Fruit fly (Drosophila melanogaster) whole organism, embryonic: Measurements from ENCODE around the gene CG2444.

ENCODE experiments used
- Asciz ChIP-seq: fragments of 200-800 bp; sonication (Bioruptor generic); optimal IDR thresholded peaks from 2 replicates; lab custom pipeline; 2017; ENCODE audit warnings: missing biosample characterization, mild to moderate bottlenecking, missing genetic modification characterization, missing genetic modification reagents
- Blimp-1 ChIP-seq: fragments of 200-800 bp; sonication (Bioruptor generic); optimal IDR thresholded peaks from 3 replicates; lab custom pipeline; 2018; ENCODE audit warnings: missing biosample characterization, missing genetic modification characterization, mild to moderate bottlenecking, moderate library complexity, missing genetic modification reagents
- BtbVII ChIP-seq: fragments of 200-800 bp; sonication (Bioruptor generic); optimal IDR thresholded peaks from 3 replicates; lab custom pipeline; 2017; ENCODE audit warnings: missing biosample characterization, mild to moderate bottlenecking, missing genetic modification characterization
- CG12071 ChIP-seq: fragments of 200-800 bp; sonication (Bioruptor generic); optimal IDR thresholded peaks from 3 replicates; lab custom pipeline; 2018; ENCODE audit warnings: missing biosample characterization, mild to moderate bottlenecking, missing genetic modification characterization
- CG13296 ChIP-seq: fragments of 200-800 bp; sonication (Bioruptor generic); optimal IDR thresholded peaks from 3 replicates; lab custom pipeline; 2018; ENCODE audit warnings: missing biosample characterization, mild to moderate bottlenecking, missing genetic modification characterization
- CG13894 ChIP-seq: fragments of 200-800 bp; sonication (Bioruptor generic); optimal IDR thresholded peaks from 3 replicates; lab custom pipeline; 2018; ENCODE audit warnings: missing biosample characterization, mild to moderate bottlenecking, missing genetic modification characterization, moderate library complexity
- CG14965 ChIP-seq: fragments of 200-800 bp; sonication (Bioruptor generic); optimal IDR thresholded peaks from 2 replicates; lab custom pipeline; 2016; ENCODE audit warnings: missing biosample characterization, missing genetic modification characterization, borderline replicate concordance
- CG15269 ChIP-seq: fragments of 200-800 bp; sonication (Bioruptor generic); optimal IDR thresholded peaks from 2 replicates; lab custom pipeline; 2018; ENCODE audit warnings: missing biosample characterization, mild to moderate bottlenecking, missing genetic modification characterization, moderate library complexity
- CG16815 ChIP-seq: fragments of 200-800 bp; sonication (Bioruptor generic); optimal IDR thresholded peaks from 3 replicates; lab custom pipeline; 2017; ENCODE audit warnings: missing biosample characterization, mild to moderate bottlenecking, missing genetic modification characterization
- CG17359 ChIP-seq: fragments of 200-800 bp; sonication (Bioruptor generic); optimal IDR thresholded peaks from 3 replicates; lab custom pipeline; 2018; ENCODE audit warnings: missing biosample characterization, mild to moderate bottlenecking, missing genetic modification characterization, moderate library complexity
- CG17802 ChIP-seq: fragments of 200-800 bp; sonication (Bioruptor generic); optimal IDR thresholded peaks from 2 replicates; lab custom pipeline; 2018; ENCODE audit warnings: missing biosample characterization, mild to moderate bottlenecking, missing genetic modification characterization, moderate library complexity
- CG17829 ChIP-seq: fragments of 200-800 bp; optimal IDR thresholded peaks from 2 replicates; lab custom pipeline; 2019; ENCODE audit warnings: missing biosample characterization, mild to moderate bottlenecking, missing genetic modification characterization, moderate library complexity
- CG33557 ChIP-seq: fragments of 200-800 bp; sonication (Bioruptor generic); optimal IDR thresholded peaks from 2 replicates; lab custom pipeline; 2019; ENCODE audit warnings: missing biosample characterization, mild to moderate bottlenecking, missing genetic modification characterization, moderate library complexity
- CG34376 ChIP-seq: fragments of 200-800 bp; sonication (Bioruptor generic); optimal IDR thresholded peaks from 2 replicates; lab custom pipeline; 2018; ENCODE audit warnings: missing biosample characterization, mild to moderate bottlenecking, missing genetic modification characterization
- CG3838 ChIP-seq: fragments of 200-800 bp; sonication (Bioruptor generic); optimal IDR thresholded peaks from 3 replicates; lab custom pipeline; 2016; ENCODE audit warnings: missing biosample characterization, missing genetic modification characterization
- CG4617 ChIP-seq: fragments of 200-800 bp; sonication (Bioruptor generic); optimal IDR thresholded peaks from 3 replicates; lab custom pipeline; 2016; ENCODE audit warnings: missing biosample characterization, missing genetic modification characterization, borderline replicate concordance
- CG7556 ChIP-seq: fragments of 200-800 bp; sonication (Bioruptor generic); optimal IDR thresholded peaks from 2 replicates; lab custom pipeline; 2017; ENCODE audit warnings: missing biosample characterization, mild to moderate bottlenecking, missing genetic modification characterization
- CG8388 ChIP-seq: fragments of 200-800 bp; sonication (Bioruptor generic); optimal IDR thresholded peaks from 2 replicates; lab custom pipeline; 2019; ENCODE audit warnings: missing biosample characterization, mild to moderate bottlenecking, missing genetic modification characterization, moderate library complexity
- CG9727 ChIP-seq: fragments of 200-800 bp; sonication (Bioruptor generic); optimal IDR thresholded peaks from 3 replicates; lab custom pipeline; 2017; ENCODE audit warnings: missing biosample characterization, mild to moderate bottlenecking, missing genetic modification characterization
- CG9797 ChIP-seq: fragments of 200-800 bp; sonication (Bioruptor generic); optimal IDR thresholded peaks from 3 replicates; lab custom pipeline; 2018; ENCODE audit warnings: missing biosample characterization, mild to moderate bottlenecking, missing genetic modification characterization
- CG9876 ChIP-seq: fragments of 200-800 bp; sonication (Bioruptor generic); optimal IDR thresholded peaks from 2 replicates; lab custom pipeline; 2016; ENCODE audit warnings: missing biosample characterization, missing genetic modification characterization
- D ChIP-seq, 2 experiments: fragments of 200-800 bp in 1 of 2; fragments of >200 bp in 1 of 2; sonication (Bioruptor generic) in 1 of 2; optimal IDR thresholded peaks; 2 replicates in 1 of 2; 3 replicates in 1 of 2; lab custom pipeline; 2017; ENCODE audit warnings: mild to moderate bottlenecking in 1 of 2, missing biosample characterization in 1 of 2, missing genetic modification characterization in 1 of 2, missing genetic modification reagents in 1 of 2
- D19A ChIP-seq: fragments of 200-800 bp; optimal IDR thresholded peaks from 3 replicates; lab custom pipeline; 2019; ENCODE audit warnings: missing biosample characterization, mild to moderate bottlenecking, missing genetic modification characterization, moderate library complexity
- Eip74EF ChIP-seq, 2 experiments: fragments of 200-800 bp in 1 of 2; fragments of >200 bp in 1 of 2; sonication (Bioruptor generic) in 1 of 2; optimal IDR thresholded peaks; 2 replicates each; lab custom pipeline; 2017 to 2019; ENCODE audit warnings: missing biosample characterization in 2 of 2, missing genetic modification characterization in 2 of 2, mild to moderate bottlenecking in 1 of 2, moderate library complexity in 1 of 2
- Ets65A ChIP-seq: fragments of 200-800 bp; sonication (Bioruptor generic); peaks from one replicate; lab custom pipeline; 2016; ENCODE audit warnings: missing biosample characterization, missing genetic modification characterization
- Hey ChIP-seq: fragments of 200-800 bp; sonication (Bioruptor generic); optimal IDR thresholded peaks from 3 replicates; lab custom pipeline; 2018; ENCODE audit warnings: missing biosample characterization, mild to moderate bottlenecking, missing genetic modification characterization
- Hmx ChIP-seq: fragments of 200-800 bp; sonication (Bioruptor generic); optimal IDR thresholded peaks from 2 replicates; lab custom pipeline; 2016; ENCODE audit warnings: missing biosample characterization, missing genetic modification characterization
- Med ChIP-seq: fragments of 200-800 bp; sonication (Bioruptor generic); peaks from one replicate; lab custom pipeline; 2016; ENCODE audit warnings: missing biosample characterization, missing genetic modification characterization, mild to moderate bottlenecking, inconsistent platforms, moderate library complexity
- Neu2 ChIP-seq: fragments of 200-800 bp; sonication (Bioruptor generic); optimal IDR thresholded peaks from 3 replicates; lab custom pipeline; 2016; ENCODE audit warnings: missing biosample characterization, missing genetic modification characterization, borderline replicate concordance
- Nf-YC ChIP-seq: fragments of 200-800 bp; optimal IDR thresholded peaks from 3 replicates; lab custom pipeline; 2019; ENCODE audit warnings: missing biosample characterization, mild to moderate bottlenecking, missing genetic modification characterization, moderate library complexity
- Pdp1 ChIP-seq, 2 experiments: fragments of 200-800 bp; sonication (Bioruptor generic); optimal IDR thresholded peaks; 3 replicates each; lab custom pipeline; 2016; ENCODE audit warnings: missing biosample characterization in 2 of 2, missing genetic modification characterization in 2 of 2, mild to moderate bottlenecking in 1 of 2, moderate library complexity in 1 of 2
- Six4 ChIP-seq: fragments of 200-800 bp; sonication (Bioruptor generic); optimal IDR thresholded peaks from 2 replicates; lab custom pipeline; 2016; ENCODE audit warnings: missing biosample characterization, missing genetic modification characterization
- Sox102F ChIP-seq: fragments of 200-800 bp; sonication (Bioruptor generic); optimal IDR thresholded peaks from 2 replicates; lab custom pipeline; 2018; ENCODE audit warnings: missing biosample characterization, mild to moderate bottlenecking, missing genetic modification characterization, moderate library complexity
- bcd ChIP-seq: fragments of 200-800 bp; sonication (Bioruptor generic); optimal IDR thresholded peaks from 2 replicates; lab custom pipeline; 2017; ENCODE audit warnings: missing biosample characterization, mild to moderate bottlenecking, missing genetic modification characterization
- da ChIP-seq: fragments of 200-800 bp; sonication (Bioruptor generic); optimal IDR thresholded peaks from 2 replicates; lab custom pipeline; 2016; ENCODE audit warnings: missing biosample characterization, missing genetic modification characterization
- dm ChIP-seq: fragments of 200-800 bp; sonication (Bioruptor generic); optimal IDR thresholded peaks from 3 replicates; lab custom pipeline; 2016; ENCODE audit warnings: missing biosample characterization, missing genetic modification characterization
- dmrt11E ChIP-seq: fragments of 200-800 bp; sonication (Bioruptor generic); optimal IDR thresholded peaks from 3 replicates; lab custom pipeline; 2018; ENCODE audit warnings: missing biosample characterization, mild to moderate bottlenecking, missing genetic modification characterization, moderate library complexity
- dmrt99B ChIP-seq: fragments of 200-800 bp; sonication (Bioruptor generic); optimal IDR thresholded peaks from 2 replicates; lab custom pipeline; 2018; ENCODE audit warnings: missing biosample characterization, mild to moderate bottlenecking, missing genetic modification characterization, moderate library complexity
- dpn ChIP-seq, 2 experiments: fragments of 200-800 bp; sonication (Bioruptor generic); optimal IDR thresholded peaks; 3 replicates each; lab custom pipeline; 2016; ENCODE audit warnings: missing biosample characterization in 2 of 2, missing genetic modification characterization in 2 of 2
- grau ChIP-seq: fragments of 200-800 bp; optimal IDR thresholded peaks from 3 replicates; lab custom pipeline; 2019; ENCODE audit warnings: missing biosample characterization, mild to moderate bottlenecking, missing genetic modification characterization, moderate library complexity
- grn ChIP-seq: fragments of 200-800 bp; sonication (Bioruptor generic); optimal IDR thresholded peaks from 3 replicates; lab custom pipeline; 2017; ENCODE audit warnings: missing biosample characterization, missing genetic modification characterization
- hth ChIP-seq: fragments of >200 bp; optimal IDR thresholded peaks from 2 replicates; lab custom pipeline; 2017; ENCODE audit warnings: inconsistent platforms
- klu ChIP-seq: fragments of 200-800 bp; sonication (Bioruptor generic); IDR thresholded peaks from 2 replicates; pipeline ENCODE4 v1.3.6; 2022; ENCODE audit warnings: missing biosample characterization, missing genetic modification characterization
- lab ChIP-seq: fragments of 200-800 bp; sonication (Bioruptor generic); optimal IDR thresholded peaks from 3 replicates; lab custom pipeline; 2017; ENCODE audit warnings: missing biosample characterization, missing genetic modification characterization, mild to moderate bottlenecking, moderate library complexity, missing genetic modification reagents
- oc ChIP-seq: fragments of 200-800 bp; sonication (Bioruptor generic); optimal IDR thresholded peaks from 2 replicates; lab custom pipeline; 2018; ENCODE audit warnings: missing biosample characterization, mild to moderate bottlenecking, missing genetic modification characterization, moderate library complexity
- ranshi ChIP-seq: fragments of 200-800 bp; sonication (Bioruptor generic); IDR thresholded peaks from 2 replicates; pipeline ENCODE4 v1.3.6; 2022; ENCODE audit warnings: missing biosample characterization, missing genetic modification characterization
- trem ChIP-seq: fragments of 200-800 bp; optimal IDR thresholded peaks from 3 replicates; lab custom pipeline; 2019; ENCODE audit warnings: missing biosample characterization, mild to moderate bottlenecking, missing genetic modification characterization, moderate library complexity
- ttk ChIP-seq: fragments of 200-800 bp; sonication (Bioruptor generic); IDR thresholded peaks from 2 replicates; pipeline ENCODE4 v2.1.2; 2022; ENCODE audit warnings: missing biosample characterization, missing genetic modification characterization

Gene CG2444

DNA sequence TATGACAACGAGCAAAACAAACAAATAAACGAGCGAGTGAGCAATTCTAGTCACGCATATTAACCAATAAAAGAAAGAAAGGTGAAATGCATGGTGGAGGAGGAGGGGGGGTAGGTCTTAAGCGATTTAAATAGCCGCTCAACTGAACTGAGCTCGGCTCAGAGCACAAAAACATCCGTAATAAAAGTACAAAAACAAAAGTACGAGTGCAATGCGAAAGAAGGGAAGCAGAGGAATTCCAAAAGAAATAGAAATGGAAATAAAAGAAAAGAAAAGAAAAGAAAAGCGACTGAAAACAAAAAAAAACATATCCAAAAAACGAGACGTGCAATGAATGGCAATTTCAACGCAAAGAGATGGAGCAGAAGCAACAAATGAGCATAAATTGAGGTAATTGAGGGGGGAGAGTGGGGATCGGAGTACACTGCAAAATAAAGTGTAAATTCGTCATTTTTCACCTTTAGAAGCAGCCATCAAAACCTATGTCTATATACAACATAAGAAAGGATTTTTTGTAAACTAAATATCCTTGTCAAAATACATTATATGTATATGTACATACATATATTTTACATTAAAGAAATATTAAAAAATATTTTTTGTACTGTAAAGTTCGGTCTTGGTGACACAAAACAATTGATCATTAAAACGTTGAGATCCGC is 46.8 kb downstream of the CG2444 start (continued):
- TF ChIP-seq CG17359 (tag; lab: Kevin White, UChicago) (peak; percentile 47), Neu2 (GFP tag; lab: Kevin White, UChicago) (no peak), CG16815 (no peak), Eip74EF (GFP tag; optimal IDR thresholded peaks at IDR 0.05; lab: Kevin White, UChicago) (no peak), CG17802 (tag; lab: Kevin White, UChicago) (no peak), ttk (no peak), dmrt11E (tag; lab: Kevin White, UChicago) (peak; percentile 34), oc (tag; lab: Kevin White, UChicago) (peak; percentile 12), grn (no peak), D19A (peak; percentile 25), da (GFP tag; lab: Kevin White, UChicago) (no peak), CG13296 (GFP tag; lab: Kevin White, UChicago) (no peak), D (optimal IDR thresholded peaks at IDR 0.05; lab: Kevin White, UChicago) (no peak), D (GFP tag; optimal IDR thresholded peaks at IDR 0.05; lab: Kevin White, UChicago) (peak; percentile 13), dm (GFP tag; lab: Kevin White, UChicago) (no peak), dpn (GFP tag; optimal IDR thresholded peaks at IDR 0.05; lab: Kevin White, UChicago) (peak in 1 of 2 experiments; percentile 18), Ets65A (no peak), Nf-YC (tag; lab: Kevin White, UChicago) (no peak), Pdp1 (GFP tag; optimal IDR thresholded peaks at IDR 0.05; lab: Kevin White, UChicago) (no peak), Sox102F (peak; percentile 68), dmrt99B (tag; lab: Kevin White, UChicago) (peak; percentile 46), grau (tag; lab: Kevin White, UChicago) (peak; percentile 43), Six4 (GFP tag; lab: Kevin White, UChicago) (no peak), CG4617 (no peak), CG34376 (GFP tag; lab: Kevin White, UChicago) (no peak), bcd (GFP tag; lab: Kevin White, UChicago) (no peak), CG17829 (tag; lab: Kevin White, UChicago) (peak; percentile 16), CG13894 (tag; lab: Kevin White, UChicago) (no peak), klu (GFP tag; lab: Robert Waterston, UW) (no peak), Hey (tag; lab: Kevin White, UChicago) (no peak), BtbVII (no peak), CG9727 (GFP tag; lab: Kevin White, UChicago) (no peak), CG12071 (no peak), trem (tag; lab: Kevin White, UChicago) (peak; percentile 28), CG14965 (GFP tag; lab: Kevin White, UChicago) (no peak), CG7556 (GFP tag; lab: Kevin White, UChicago) (no peak), Blimp-1 (GFP tag; lab: Kevin White, UChicago) (peak; percentile 61), lab (GFP tag; lab: Kevin White, UChicago) (peak; percentile 24), CG15269 (tag; lab: Kevin White, UChicago) (peak; percentile 2), CG3838 (GFP tag; lab: Kevin White, UChicago) (no peak), CG9797 (GFP tag; lab: Kevin White, UChicago) (no peak), Hmx (GFP tag; lab: Kevin White, UChicago) (no peak), CG9876 (GFP tag; lab: Kevin White, UChicago) (no peak), Med (GFP tag; lab: Kevin White, UChicago) (no peak), CG8388 (GFP tag; lab: Kevin White, UChicago) (peak; percentile 47), ranshi (GFP tag; lab: Robert Waterston, UW) (peak; percentile 10; the same call in 1 of the 2 replicates), CG33557 (no peak), hth (lab: Kevin White, UChicago) (no peak), Asciz (peak; percentile 3)
